Fruit fly (Drosophila melanogaster) whole organism, embryonic: ENCODE measurements around the gene TM9SF3.

Experiments
- Ada2b ChIP-seq: fragments of 200-800 bp; sonication (Bioruptor generic); IDR thresholded peaks from 2 replicates; pipeline ENCODE4 v1.3.6; 2022; ENCODE audit warnings: missing biosample characterization, missing genetic modification characterization
- Asciz ChIP-seq: fragments of 200-800 bp; sonication (Bioruptor generic); optimal IDR thresholded peaks from 2 replicates; lab custom pipeline; 2017; ENCODE audit warnings: missing biosample characterization, mild to moderate bottlenecking, missing genetic modification characterization, missing genetic modification reagents
- Bteb2 ChIP-seq: fragments of 200-800 bp; sonication (Bioruptor generic); optimal IDR thresholded peaks from 2 replicates; lab custom pipeline; 2016; ENCODE audit warnings: missing biosample characterization, missing genetic modification characterization
- CG11456 ChIP-seq: fragments of 200-800 bp; sonication (Bioruptor generic); IDR thresholded peaks from 3 replicates; pipeline ENCODE4 v1.3.6; 2022; ENCODE audit warnings: missing biosample characterization, missing genetic modification characterization
- CG12236 ChIP-seq: fragments of 200-800 bp; sonication (Bioruptor generic); optimal IDR thresholded peaks from 2 replicates; lab custom pipeline; 2016; ENCODE audit warnings: missing biosample characterization, missing genetic modification characterization
- CG12299 ChIP-seq: fragments of 200-800 bp; sonication (Bioruptor generic); optimal IDR thresholded peaks from 2 replicates; lab custom pipeline; 2018; ENCODE audit warnings: missing biosample characterization, mild to moderate bottlenecking, missing genetic modification characterization
- CG1233 ChIP-seq: fragments of 200-800 bp; sonication (Bioruptor generic); optimal IDR thresholded peaks from 4 replicates; lab custom pipeline; 2018; ENCODE audit warnings: missing biosample characterization, mild to moderate bottlenecking, missing genetic modification characterization
- CG13894 ChIP-seq: fragments of 200-800 bp; sonication (Bioruptor generic); optimal IDR thresholded peaks from 3 replicates; lab custom pipeline; 2018; ENCODE audit warnings: missing biosample characterization, mild to moderate bottlenecking, missing genetic modification characterization, moderate library complexity
- CG15073 ChIP-seq: fragments of 200-800 bp; sonication (Bioruptor generic); optimal IDR thresholded peaks from 2 replicates; lab custom pipeline; 2016; ENCODE audit warnings: missing biosample characterization, missing genetic modification characterization
- CG1529 ChIP-seq: fragments of 200-800 bp; sonication (Bioruptor generic); optimal IDR thresholded peaks from 3 replicates; lab custom pipeline; 2018; ENCODE audit warnings: missing biosample characterization, missing genetic modification characterization
- CG15601 ChIP-seq: fragments of 200-800 bp; sonication (Bioruptor generic); optimal IDR thresholded peaks from 3 replicates; lab custom pipeline; 2019; ENCODE audit warnings: missing biosample characterization, mild to moderate bottlenecking, missing genetic modification characterization, moderate library complexity
- CG30431 ChIP-seq: fragments of 200-800 bp; sonication (Bioruptor generic); optimal IDR thresholded peaks from 2 replicates; lab custom pipeline; 2017; ENCODE audit warnings: missing biosample characterization, missing genetic modification characterization
- CG31365 ChIP-seq: fragments of 200-800 bp; sonication (Bioruptor generic); optimal IDR thresholded peaks from 2 replicates; lab custom pipeline; 2018; ENCODE audit warnings: missing biosample characterization, mild to moderate bottlenecking, missing genetic modification characterization
- CG34224 ChIP-seq: fragments of 200-800 bp; sonication (Bioruptor generic); IDR thresholded peaks from 3 replicates; pipeline ENCODE4 v1.3.6; 2022; ENCODE audit warnings: missing biosample characterization, missing genetic modification characterization; ENCODE audit not compliant: partially characterized antibody
- CG4854 ChIP-seq: fragments of 200-800 bp; sonication (Bioruptor generic); optimal IDR thresholded peaks from 2 replicates; lab custom pipeline; 2016; ENCODE audit warnings: missing biosample characterization, missing genetic modification characterization, inconsistent platforms
- CG5180 ChIP-seq: fragments of 200-800 bp; sonication (Bioruptor generic); optimal IDR thresholded peaks from 3 replicates; lab custom pipeline; 2017; ENCODE audit warnings: missing biosample characterization, missing genetic modification characterization, mild to moderate bottlenecking, moderate library complexity, missing genetic modification reagents
- CG5245 ChIP-seq: fragments of 200-800 bp; sonication (Bioruptor generic); optimal IDR thresholded peaks from 3 replicates; lab custom pipeline; 2016; ENCODE audit warnings: missing biosample characterization, missing genetic modification characterization
- CG7357 ChIP-seq: fragments of 200-800 bp; sonication (Bioruptor generic); IDR thresholded peaks from 3 replicates; pipeline ENCODE4 v1.3.6; 2022; ENCODE audit warnings: missing biosample characterization, missing genetic modification characterization
- CG7372 ChIP-seq: fragments of 200-800 bp; sonication (Bioruptor generic); IDR thresholded peaks from 2 replicates; pipeline ENCODE4 v1.3.6; 2022; ENCODE audit warnings: missing biosample characterization, missing genetic modification characterization
- CG7987 ChIP-seq: fragments of 200-800 bp; sonication (Bioruptor generic); optimal IDR thresholded peaks from 2 replicates; lab custom pipeline; 2018; ENCODE audit warnings: missing biosample characterization, mild to moderate bottlenecking, missing genetic modification characterization, moderate library complexity
- CG8089 ChIP-seq: fragments of 200-800 bp; sonication (Bioruptor generic); optimal IDR thresholded peaks from 3 replicates; lab custom pipeline; 2016; ENCODE audit warnings: missing biosample characterization, missing genetic modification characterization
- CG9932 ChIP-seq: fragments of 200-800 bp; sonication (Bioruptor generic); IDR thresholded peaks from 2 replicates; pipeline ENCODE4 v1.3.6; 2022; ENCODE audit warnings: missing biosample characterization, missing genetic modification characterization
- D19A ChIP-seq: fragments of 200-800 bp; optimal IDR thresholded peaks from 3 replicates; lab custom pipeline; 2019; ENCODE audit warnings: missing biosample characterization, mild to moderate bottlenecking, missing genetic modification characterization, moderate library complexity
- D19B ChIP-seq: fragments of 200-800 bp; sonication (Bioruptor generic); optimal IDR thresholded peaks from 2 replicates; lab custom pipeline; 2017; ENCODE audit warnings: missing biosample characterization, mild to moderate bottlenecking, missing genetic modification characterization
- Deaf1 ChIP-seq: fragments of 200-800 bp; optimal IDR thresholded peaks from 3 replicates; lab custom pipeline; 2019; ENCODE audit warnings: missing biosample characterization, mild to moderate bottlenecking, missing genetic modification characterization, moderate library complexity
- Dip2 ChIP-seq: fragments of 200-800 bp; sonication (Bioruptor generic); IDR thresholded peaks from 2 replicates; pipeline ENCODE4 v1.3.6; 2022; ENCODE audit warnings: missing biosample characterization, missing genetic modification characterization
- Drgx ChIP-seq: fragments of 200-800 bp; sonication (Bioruptor generic); IDR thresholded peaks from 2 replicates; pipeline ENCODE4 v1.3.6; 2022; ENCODE audit warnings: missing biosample characterization, missing genetic modification characterization
- E2f2 ChIP-seq: fragments of 200-800 bp; sonication (Bioruptor generic); IDR thresholded peaks from 2 replicates; pipeline ENCODE4 v1.3.6; 2022; ENCODE audit warnings: missing biosample characterization, missing genetic modification characterization
- HLH4C ChIP-seq: fragments of 200-800 bp; sonication (Bioruptor generic); IDR thresholded peaks from 3 replicates; pipeline ENCODE4 v1.3.6; 2022; ENCODE audit warnings: missing biosample characterization, missing genetic modification characterization; ENCODE audit not compliant: partially characterized antibody
- HLHmδ ChIP-seq: fragments of 200-800 bp; sonication (Bioruptor generic); optimal IDR thresholded peaks from 2 replicates; lab custom pipeline; 2018; ENCODE audit warnings: missing biosample characterization, mild to moderate bottlenecking, missing genetic modification characterization, moderate library complexity
- HmgD ChIP-seq: fragments of 200-800 bp; sonication (Bioruptor generic); optimal IDR thresholded peaks from 3 replicates; lab custom pipeline; 2016; ENCODE audit warnings: missing biosample characterization, missing genetic modification characterization
- Hmr ChIP-seq: fragments of 200-800 bp; sonication (Bioruptor generic); optimal IDR thresholded peaks from 3 replicates; lab custom pipeline; 2017; ENCODE audit warnings: mild to moderate bottlenecking, missing biosample characterization, missing genetic modification reagents, missing genetic modification characterization
- Nf-YB ChIP-seq: fragments of 200-800 bp; sonication (Bioruptor generic); optimal IDR thresholded peaks from 3 replicates; lab custom pipeline; 2019; ENCODE audit warnings: missing biosample characterization, mild to moderate bottlenecking, missing genetic modification characterization, moderate library complexity
- PHDP ChIP-seq: fragments of 200-800 bp; sonication (Bioruptor generic); optimal IDR thresholded peaks from 3 replicates; lab custom pipeline; 2018; ENCODE audit warnings: missing biosample characterization, mild to moderate bottlenecking, missing genetic modification characterization, moderate library complexity
- Rx ChIP-seq: fragments of 200-800 bp; sonication (Bioruptor generic); IDR thresholded peaks from 2 replicates; pipeline ENCODE4 v1.3.6; 2022; ENCODE audit warnings: missing biosample characterization, missing genetic modification characterization
- Sin3A ChIP-seq: fragments of >200 bp; optimal IDR thresholded peaks from 2 replicates; lab custom pipeline; 2018
- Usf ChIP-seq: fragments of 200-800 bp; sonication (Bioruptor generic); optimal IDR thresholded peaks from 2 replicates; lab custom pipeline; 2017; ENCODE audit warnings: missing genotype, missing biosample characterization, missing genetic modification characterization
- crol ChIP-seq: fragments of 200-800 bp; sonication (Bioruptor generic); IDR thresholded peaks from 2 replicates; pipeline ENCODE4 v1.3.6; 2022; ENCODE audit warnings: missing biosample characterization, missing genetic modification characterization
- fd3F ChIP-seq: fragments of 200-800 bp; sonication (Bioruptor generic); optimal IDR thresholded peaks from 2 replicates; lab custom pipeline; 2018; ENCODE audit warnings: missing biosample characterization, mild to moderate bottlenecking, missing genetic modification characterization, moderate library complexity
- gcm ChIP-seq: fragments of 200-800 bp; sonication (Bioruptor generic); optimal IDR thresholded peaks from 2 replicates; lab custom pipeline; 2019; ENCODE audit warnings: missing biosample characterization, mild to moderate bottlenecking, missing genetic modification characterization, moderate library complexity
- gem ChIP-seq: fragments of 200-800 bp; sonication (Bioruptor generic); optimal IDR thresholded peaks from 2 replicates; lab custom pipeline; 2019; ENCODE audit warnings: missing biosample characterization, mild to moderate bottlenecking, missing genetic modification characterization, moderate library complexity
- lov ChIP-seq, 2 experiments: fragments of 200-800 bp in 1 of 2; fragments of >200 bp in 1 of 2; sonication (Bioruptor generic) in 1 of 2; IDR thresholded peaks in 1 of 2; optimal IDR thresholded peaks in 1 of 2; 2 replicates in 1 of 2; 3 replicates in 1 of 2; pipeline versions ENCODE4 v1.3.6 to Lab custom; 2017 to 2022; ENCODE audit warnings: missing biosample characterization in 1 of 2, missing genetic modification characterization in 1 of 2
- phol ChIP-seq: fragments of 200-800 bp; sonication (Bioruptor generic); optimal IDR thresholded peaks from 3 replicates; lab custom pipeline; 2018; ENCODE audit warnings: missing biosample characterization, mild to moderate bottlenecking, missing genetic modification characterization, moderate library complexity
- pnt ChIP-seq: fragments of 200-800 bp; sonication (Bioruptor generic); optimal IDR thresholded peaks from 3 replicates; lab custom pipeline; 2016; ENCODE audit warnings: missing biosample characterization, missing genetic modification characterization
- salm ChIP-seq: fragments of 200-800 bp; sonication (Bioruptor generic); optimal IDR thresholded peaks from 2 replicates; lab custom pipeline; 2018; ENCODE audit warnings: missing biosample characterization, mild to moderate bottlenecking, missing genetic modification characterization
- sd ChIP-seq: fragments of 200-800 bp; sonication (Bioruptor generic); optimal IDR thresholded peaks from 3 replicates; lab custom pipeline; 2018; ENCODE audit warnings: missing biosample characterization, mild to moderate bottlenecking, missing genetic modification characterization, moderate library complexity
- sqz ChIP-seq: fragments of 200-800 bp; sonication (Bioruptor generic); optimal IDR thresholded peaks from 3 replicates; lab custom pipeline; 2018; ENCODE audit warnings: missing biosample characterization, mild to moderate bottlenecking, missing genetic modification characterization
- tio ChIP-seq: fragments of 200-800 bp; sonication (Bioruptor generic); optimal IDR thresholded peaks from 2 replicates; lab custom pipeline; 2017; ENCODE audit warnings: missing biosample characterization, missing genetic modification characterization, inconsistent platforms
- usp ChIP-seq: fragments of >200 bp; optimal IDR thresholded peaks from 2 replicates; lab custom pipeline; 2017; ENCODE audit warnings: missing biosample characterization, missing genetic modification characterization

Gene TM9SF3

dm6 chr3L:5611732-5612250, 8.0 kb upstream of the TM9SF3 start (continued):
- peak; percentile 32 for TF ChIP-seq CG31365 (tag; lab: Kevin White, UChicago)
- peak; percentile 2 for TF ChIP-seq CG15073 (GFP tag; lab: Kevin White, UChicago)
- peak; percentile 58 for TF ChIP-seq Hmr (GFP tag; lab: Kevin White, UChicago)
- TF ChIP-seq phol (tag; lab: Kevin White, UChicago), result peak; percentile 90
- TF ChIP-seq CG15601 (tag; lab: Kevin White, UChicago), result peak; percentile 94
- peak; percentile 24 for TF ChIP-seq CG7987
- TF ChIP-seq Rx, result 0 out of 2 replicates have a peak, but pooled peaks have one; percentile 31
- TF ChIP-seq Deaf1 (tag; lab: Kevin White, UChicago), result peak; percentile 93
- TF ChIP-seq pnt (GFP tag; lab: Kevin White, UChicago), result no peak
- no peak for TF ChIP-seq HLH4C
- peak; percentile 61 for TF ChIP-seq CG5245 (GFP tag; lab: Kevin White, UChicago)
- TF ChIP-seq usp, result no peak
- peak; percentile 88 for TF ChIP-seq D19A
- TF ChIP-seq HmgD (GFP tag; lab: Kevin White, UChicago), result no peak
- TF ChIP-seq CG7372 (GFP tag; lab: Robert Waterston, UW), result 0 out of 2 replicates have a peak, but pooled peaks have one; percentile 36
- TF ChIP-seq gcm (GFP tag; lab: Kevin White, UChicago), result peak; percentile 90
- peak; percentile 45 for TF ChIP-seq CG30431 (GFP tag; lab: Kevin White, UChicago)
- peak; percentile 83 for TF ChIP-seq Asciz (GFP tag; lab: Kevin White, UChicago)
- TF ChIP-seq Usf, result peak; percentile 33
- TF ChIP-seq CG1233, result peak; percentile 76
- TF ChIP-seq CG9932, result 0 out of 2 replicates have a peak, but pooled peaks have one; percentile 7
- TF ChIP-seq D19B (GFP tag; lab: Kevin White, UChicago), result no peak
- no peak for TF ChIP-seq lov (optimal IDR thresholded peaks at IDR 0.05; lab: Kevin White, UChicago)
- TF ChIP-seq lov (GFP tag; IDR thresholded peaks at IDR 0.05; lab: Robert Waterston, UW), result 0 out of 3 replicates have a peak, but pooled peaks have one; percentile 76
- TF ChIP-seq Bteb2 (GFP tag; lab: Kevin White, UChicago), result peak; percentile 69
- TF ChIP-seq CG1529, result peak; percentile 80
- peak; percentile 77 for TF ChIP-seq Ada2b (GFP tag; lab: Robert Waterston, UW)
- TF ChIP-seq Dip2 (GFP tag; lab: Robert Waterston, UW), result no peak
- TF ChIP-seq CG11456 (GFP tag; lab: Robert Waterston, UW), result no peak
- TF ChIP-seq CG12236 (GFP tag; lab: Kevin White, UChicago), result peak; percentile 51
- peak; percentile 93 for TF ChIP-seq gem (tag; lab: Kevin White, UChicago)
- peak; percentile 79 for TF ChIP-seq sqz (GFP tag; lab: Kevin White, UChicago)
- TF ChIP-seq E2f2, result no peak; the same call in 1 of the 2 replicates
- no peak for TF ChIP-seq crol (GFP tag; lab: Robert Waterston, UW)
- peak; percentile 85 for TF ChIP-seq salm (tag; lab: Kevin White, UChicago)
- peak; percentile 42; the same call in 1 of the 3 replicates for TF ChIP-seq CG7357 (GFP tag; lab: Robert Waterston, UW)
- TF ChIP-seq CG12299, result peak; percentile 64
- TF ChIP-seq CG4854, result peak; percentile 49
- TF ChIP-seq CG34224 (GFP tag; lab: Robert Waterston, UW), result no peak
- TF ChIP-seq HLHmδ (GFP tag; lab: Kevin White, UChicago), result no peak
- peak; percentile 29 for TF ChIP-seq CG8089 (GFP tag; lab: Kevin White, UChicago)
- peak; percentile 52 for TF ChIP-seq sd (tag; lab: Kevin White, UChicago)
- TF ChIP-seq Drgx, result peak; percentile 89
- TF ChIP-seq fd3F (GFP tag; lab: Kevin White, UChicago), result peak; percentile 42
- TF ChIP-seq PHDP (tag; lab: Kevin White, UChicago), result peak; percentile 90
- peak; percentile 68 for TF ChIP-seq tio (GFP tag; lab: Kevin White, UChicago)
- peak; percentile 77 for TF ChIP-seq Nf-YB (GFP tag; lab: Kevin White, UChicago)
- no peak for TF ChIP-seq CG13894 (tag; lab: Kevin White, UChicago)
- peak; percentile 69 for TF ChIP-seq CG5180 (GFP tag; lab: Kevin White, UChicago)
- no peak for TF ChIP-seq Sin3A (lab: Kevin White, UChicago)
